Fruit fly (Drosophila melanogaster) whole organism, pupa: Measurements from ENCODE around the gene sud1.
A peak's percentile ranks its signal among the peaks of the same experiment; 100 is the strongest.

ENCODE experiments used
- CG13204 ChIP-seq: fragments of 200-800 bp; sonication (Bioruptor generic); optimal IDR thresholded peaks from 2 replicates; lab custom pipeline; 2018; ENCODE audit warnings: missing biosample characterization, mild to moderate bottlenecking, missing genetic modification characterization, moderate library complexity
- CG14655 ChIP-seq: fragments of 200-800 bp; sonication (Bioruptor generic); optimal IDR thresholded peaks from 3 replicates; lab custom pipeline; 2017; ENCODE audit warnings: mild to moderate bottlenecking, missing biosample characterization, missing genetic modification reagents, missing genetic modification characterization
- CG32121 ChIP-seq: fragments of 200-800 bp; sonication (Bioruptor generic); IDR thresholded peaks from 2 replicates; pipeline ENCODE4 v1.3.6; 2022; ENCODE audit warnings: missing biosample characterization, missing genetic modification characterization
- CG34367 ChIP-seq: fragments of 200-800 bp; sonication (Bioruptor generic); optimal IDR thresholded peaks from 2 replicates; lab custom pipeline; 2018; ENCODE audit warnings: missing biosample characterization, mild to moderate bottlenecking, missing genetic modification characterization
- CG4496 ChIP-seq: fragments of 200-800 bp; sonication (Bioruptor generic); IDR thresholded peaks from 3 replicates; pipeline ENCODE4 v1.3.6; 2022; ENCODE audit warnings: missing biosample characterization, missing genetic modification characterization
- CG8301 ChIP-seq: fragments of 200-800 bp; sonication (Bioruptor generic); optimal IDR thresholded peaks from 2 replicates; lab custom pipeline; 2018; ENCODE audit warnings: missing biosample characterization, mild to moderate bottlenecking, missing genetic modification characterization
- D1 ChIP-seq: fragments of 200-800 bp; sonication (Bioruptor generic); optimal IDR thresholded peaks from 2 replicates; lab custom pipeline; 2018; ENCODE audit warnings: missing biosample characterization, mild to moderate bottlenecking, missing genetic modification characterization, moderate library complexity
- EcR ChIP-seq: fragments of 200-800 bp; sonication (Bioruptor generic); optimal IDR thresholded peaks from 3 replicates; lab custom pipeline; 2019; ENCODE audit warnings: missing biosample characterization, missing genetic modification characterization, mild to moderate bottlenecking, moderate library complexity, missing genetic modification reagents
- Ets98B ChIP-seq: fragments of 200-800 bp; sonication (Bioruptor generic); IDR thresholded peaks from 2 replicates; pipeline ENCODE4 v1.3.6; 2022; ENCODE audit warnings: missing biosample characterization, missing genetic modification characterization
- Pif1A ChIP-seq: fragments of 200-800 bp; sonication (Bioruptor generic); optimal IDR thresholded peaks from 3 replicates; lab custom pipeline; 2016; ENCODE audit warnings: missing biosample characterization, missing genetic modification characterization
- Pif1B ChIP-seq: fragments of 200-800 bp; sonication (Bioruptor generic); optimal IDR thresholded peaks from 3 replicates; lab custom pipeline; 2016; ENCODE audit warnings: missing biosample characterization, missing genetic modification characterization
- gl ChIP-seq: fragments of 200-800 bp; sonication (Bioruptor generic); optimal IDR thresholded peaks from 2 replicates; lab custom pipeline; 2018; ENCODE audit warnings: missing biosample characterization, mild to moderate bottlenecking, missing genetic modification characterization
- rn ChIP-seq: fragments of 200-800 bp; sonication (Bioruptor generic); IDR thresholded peaks from 2 replicates; pipeline ENCODE4 v1.3.6; 2022; ENCODE audit warnings: missing biosample characterization, missing genetic modification characterization

dm6 chr3R:24953152-24953551 is 35.5 kb upstream of the sud1 start:
- TF ChIP-seq D1 (tag; lab: Kevin White, UChicago) (no peak), CG8301 (no peak), EcR (GFP tag; lab: Kevin White, UChicago) (no peak), CG34367 (peak; percentile 66), gl (tag; lab: Kevin White, UChicago) (peak; percentile 27), CG4496 (0 out of 3 replicates have a peak, but pooled peaks have one; percentile 10), CG14655 (GFP tag; lab: Kevin White, UChicago) (no peak), Ets98B (no peak), CG32121 (GFP tag; lab: Robert Waterston, UW) (no peak), CG13204 (GFP tag; lab: Kevin White, UChicago) (no peak), Pif1A (GFP tag; lab: Kevin White, UChicago) (no peak), Pif1B (GFP tag; lab: Kevin White, UChicago) (no peak), rn (GFP tag; lab: Robert Waterston, UW) (no peak)
